Worm (Caenorhabditis elegans) whole organism, L4 larva: ENCODE results near the gene F15A4.5.

Experiments
- daf-19 ChIP-seq: fragments of 200-800 bp; sonication (Bioruptor generic); conservative IDR thresholded peaks from 2 replicates; pipeline ENCODE4 v1.3.6; 2022; ENCODE audit warnings: missing genetic modification characterization, missing compliant biosample characterization
- egl-27 ChIP-seq: sonication (generic microtip); optimal IDR thresholded peaks from 3 replicates; lab custom pipeline; 2017; ENCODE audit warnings: missing biosample characterization, missing genetic modification reagents, missing genetic modification characterization
- snpc-4 ChIP-seq: fragments of 150-350 bp; optimal IDR thresholded peaks from 2 replicates; lab custom pipeline; 2014; ENCODE audit warnings: missing biosample characterization, missing genetic modification characterization
- unc-39 ChIP-seq: sonication (generic microtip); optimal IDR thresholded peaks from 2 replicates; lab custom pipeline; 2017; ENCODE audit warnings: missing biosample characterization, missing genetic modification characterization
- ztf-11 ChIP-seq: fragments of 150-350 bp; optimal IDR thresholded peaks from 2 replicates; lab custom pipeline; 2014; ENCODE audit warnings: missing biosample characterization, missing genetic modification characterization

DNA sequence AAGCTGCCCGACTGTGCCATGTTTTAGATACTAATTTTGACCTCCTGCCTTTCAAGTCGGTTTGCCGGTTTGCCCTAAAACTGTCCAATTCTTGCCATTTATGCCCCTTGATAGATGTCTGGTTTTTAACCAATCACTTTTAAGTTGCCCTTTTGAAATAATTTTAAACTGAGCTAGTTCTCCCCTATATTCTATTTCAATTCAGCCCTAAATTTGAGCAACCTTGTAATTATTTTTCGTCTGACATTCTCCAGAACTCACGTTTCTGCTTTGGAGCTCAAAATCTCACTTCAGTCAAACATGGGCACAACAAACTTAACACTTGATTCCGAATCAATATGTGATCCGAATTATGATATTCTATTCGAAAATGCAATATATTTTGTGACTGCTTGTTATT is 2.4 kb upstream of the F15A4.5 start, which contains the start of gene srg-17:
- TF ChIP-seq daf-19 (GFP tag; lab: Robert Waterston, UW) (no peak), ztf-11 (tag; lab: Kevin White, UChicago) (no peak), snpc-4 (no peak), egl-27 (tag; lab: Kevin White, UChicago) (no peak), unc-39 (tag; lab: Kevin White, UChicago) (no peak)
